Worm (Caenorhabditis elegans): ENCODE data around the gene F20D1.3.

DNA sequence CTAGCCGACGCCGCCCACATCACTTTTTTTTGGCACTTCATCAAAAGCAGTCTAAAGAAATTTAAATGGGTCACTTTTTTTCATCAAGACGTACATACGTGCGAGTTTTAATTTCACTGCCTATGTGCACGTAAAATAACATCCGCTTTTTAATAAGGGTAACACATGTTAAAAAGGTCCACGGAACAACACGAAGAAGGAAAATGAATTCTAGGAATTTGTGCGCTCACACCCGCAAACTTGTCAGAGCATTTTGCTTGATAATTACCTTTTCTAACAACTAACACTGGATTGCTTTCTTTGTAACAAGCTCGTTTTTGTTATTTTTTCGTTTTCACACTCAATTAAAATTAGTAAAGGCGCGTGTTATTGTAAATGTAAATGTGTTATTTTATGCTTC, 32.8 kb downstream of the F20D1.3 start:
- TF ChIP-seq zip-8 (tag; optimal IDR thresholded peaks at IDR 0.05) (no peak), unc-62 (GFP tag; optimal IDR thresholded peaks at IDR 0.05) (no peak), sem-2 (GFP tag; optimal IDR thresholded peaks at IDR 0.05) (no peak), ces-1 (GFP tag; optimal IDR thresholded peaks at IDR 0.05) (no peak), mep-1 (tag; optimal IDR thresholded peaks at IDR 0.05) (no peak), elt-1 (tag; optimal IDR thresholded peaks at IDR 0.05; ENCODE audit: borderline replicate concordance, insufficient read depth) (no peak), unc-39 (tag; optimal IDR thresholded peaks at IDR 0.05) (no peak), pha-4 (tag; optimal IDR thresholded peaks at IDR 0.05) (no peak), tbx-8 (GFP tag; optimal IDR thresholded peaks at IDR 0.05) (no peak), blmp-1 (tag; optimal IDR thresholded peaks at IDR 0.05) (no peak), nhr-2 (tag; optimal IDR thresholded peaks at IDR 0.05) (no peak), lin-13 (tag; optimal IDR thresholded peaks at IDR 0.05) (no peak)

Measured in whole organism, mixed stage, embryonic.